Worm (Caenorhabditis elegans) whole organism, young adult: Measurements from ENCODE around the gene ddr-2.

Source experiments
- B0019.2 ChIP-seq: fragments of 200-800 bp; sonication (Bioruptor generic); conservative IDR thresholded peaks from 2 replicates; pipeline ENCODE4 v1.3.6; 2022; ENCODE audit warnings: missing genetic modification reagents, missing genetic modification characterization, missing compliant biosample characterization
- F10E7.11 ChIP-seq: sonication (generic microtip); optimal IDR thresholded peaks from 2 replicates; lab custom pipeline; 2017; ENCODE audit warnings: mild to moderate bottlenecking, missing genetic modification characterization, moderate library complexity, missing compliant biosample characterization
- F22D6.2 ChIP-seq: sonication (generic microtip); optimal IDR thresholded peaks from 2 replicates; lab custom pipeline; 2016; ENCODE audit warnings: mild to moderate bottlenecking, missing genetic modification characterization, missing compliant biosample characterization
- F33H1.4 ChIP-seq: fragments of 200-800 bp; sonication (Bioruptor generic); IDR thresholded peaks from 2 replicates; pipeline ENCODE4 v1.3.6; 2022; ENCODE audit warnings: missing genetic modification reagents, missing genetic modification characterization, missing compliant biosample characterization
- F39B2.1 ChIP-seq: fragments of 200-800 bp; sonication (Bioruptor generic); IDR thresholded peaks from 2 replicates; pipeline ENCODE4 v1.3.6; 2022; ENCODE audit warnings: missing genetic modification reagents, missing genetic modification characterization, missing compliant biosample characterization
- F57A8.1 ChIP-seq: fragments of 200-800 bp; sonication (Bioruptor generic); optimal IDR thresholded peaks from 2 replicates; lab custom pipeline; 2018; ENCODE audit warnings: mild to moderate bottlenecking, missing genetic modification characterization, moderate library complexity, missing compliant biosample characterization
- K11D2.4 ChIP-seq: fragments of 200-800 bp; sonication (Bioruptor generic); IDR thresholded peaks from 2 replicates; pipeline ENCODE4 v1.3.6; 2022; ENCODE audit warnings: missing genetic modification reagents, missing genetic modification characterization, missing compliant biosample characterization
- Y67H2A.10 ChIP-seq: fragments of 200-800 bp; sonication (Bioruptor generic); conservative IDR thresholded peaks from 2 replicates; pipeline ENCODE4 v1.3.6; 2022; ENCODE audit warnings: missing genetic modification reagents, missing genetic modification characterization, missing compliant biosample characterization
- Y79H2A.3 ChIP-seq: fragments of 200-800 bp; sonication (Bioruptor generic); conservative IDR thresholded peaks from 2 replicates; pipeline ENCODE4 v1.3.6; 2022; ENCODE audit warnings: missing genetic modification reagents, missing genetic modification characterization, missing compliant biosample characterization
- ama-1 ChIP-seq, 3 experiments: fragments of 150-350 bp in 1 of 3; sonication (generic microtip) in 2 of 3; optimal IDR thresholded peaks; 2 replicates each; lab custom pipeline; 2014 to 2018; ENCODE audit warnings: missing biosample characterization in 2 of 3, missing genetic modification characterization in 2 of 3, missing genetic modification reagents in 2 of 3
- aptf-2 ChIP-seq: fragments of 200-800 bp; sonication (Bioruptor generic); conservative IDR thresholded peaks from 2 replicates; pipeline ENCODE4 v1.3.6; 2022; ENCODE audit warnings: missing genetic modification reagents, missing genetic modification characterization, missing compliant biosample characterization
- atf-7 ChIP-seq: sonication (generic microtip); optimal IDR thresholded peaks from 2 replicates; lab custom pipeline; 2017; ENCODE audit warnings: mild to moderate bottlenecking, missing genetic modification characterization, missing compliant biosample characterization
- ccch-3 ChIP-seq: fragments of 200-800 bp; sonication (Bioruptor generic); optimal IDR thresholded peaks from 2 replicates; lab custom pipeline; 2018; ENCODE audit warnings: mild to moderate bottlenecking, missing genetic modification characterization, missing compliant biosample characterization
- ceh-100 ChIP-seq: fragments of 200-800 bp; sonication (Bioruptor generic); IDR thresholded peaks from 2 replicates; pipeline ENCODE4 v1.3.6; 2022; ENCODE audit warnings: missing genetic modification reagents, missing genetic modification characterization, missing compliant biosample characterization
- ceh-27 ChIP-seq: fragments of 200-800 bp; sonication (Bioruptor generic); optimal IDR thresholded peaks from 2 replicates; lab custom pipeline; 2018; ENCODE audit warnings: mild to moderate bottlenecking, missing genetic modification characterization, moderate library complexity, missing compliant biosample characterization
- ceh-40 ChIP-seq: fragments of 200-800 bp; sonication (Bioruptor generic); IDR thresholded peaks from 2 replicates; pipeline ENCODE4 v1.3.6; 2022; ENCODE audit warnings: missing genetic modification characterization, missing compliant biosample characterization
- dox-1 ChIP-seq: fragments of 200-800 bp; sonication (Bioruptor generic); IDR thresholded peaks from 2 replicates; pipeline ENCODE4 v1.3.6; 2022; ENCODE audit warnings: missing genetic modification reagents, missing genetic modification characterization, missing compliant biosample characterization
- egl-18 ChIP-seq: fragments of 200-800 bp; sonication (Bioruptor generic); IDR thresholded peaks from 2 replicates; pipeline ENCODE4 v1.3.6; 2022; ENCODE audit warnings: missing genetic modification reagents, missing genetic modification characterization, missing compliant biosample characterization
- egl-44 ChIP-seq: fragments of 200-800 bp; sonication (Bioruptor generic); IDR thresholded peaks from 2 replicates; pipeline ENCODE4 v1.3.6; 2022; ENCODE audit warnings: missing genetic modification reagents, missing genetic modification characterization, missing compliant biosample characterization
- egrh-3 ChIP-seq: fragments of 200-800 bp; sonication (Bioruptor generic); IDR thresholded peaks from 2 replicates; pipeline ENCODE4 v1.3.6; 2022; ENCODE audit warnings: missing genetic modification reagents, missing genetic modification characterization, missing compliant biosample characterization
- hmg-1.2 ChIP-seq: fragments of 200-800 bp; sonication (Bioruptor generic); IDR thresholded peaks from 2 replicates; pipeline ENCODE4 v1.3.6; 2022; ENCODE audit warnings: missing genetic modification reagents, missing genetic modification characterization, missing compliant biosample characterization
- let-526 ChIP-seq: fragments of 200-800 bp; sonication (Bioruptor generic); IDR thresholded peaks from 2 replicates; pipeline ENCODE4 v1.3.6; 2022; ENCODE audit warnings: missing genetic modification reagents, missing genetic modification characterization, missing compliant biosample characterization
- mcd-1 ChIP-seq: fragments of 200-800 bp; sonication (Bioruptor generic); IDR thresholded peaks from 2 replicates; pipeline ENCODE4 v1.3.6; 2022; ENCODE audit warnings: missing genetic modification reagents, missing genetic modification characterization, missing compliant biosample characterization
- mxl-1 ChIP-seq: sonication (generic microtip); optimal IDR thresholded peaks from 2 replicates; lab custom pipeline; 2016; ENCODE audit warnings: missing genetic modification characterization, missing compliant biosample characterization
- nhr-179 ChIP-seq: sonication (generic microtip); optimal IDR thresholded peaks from 2 replicates; lab custom pipeline; 2016; ENCODE audit warnings: mild to moderate bottlenecking, missing genetic modification characterization, missing compliant biosample characterization
- nhr-80 ChIP-seq: sonication (generic microtip); optimal IDR thresholded peaks from 2 replicates; lab custom pipeline; 2016; ENCODE audit warnings: missing genetic modification characterization, missing compliant biosample characterization
- nhr-90 ChIP-seq: sonication (generic microtip); optimal IDR thresholded peaks from 2 replicates; lab custom pipeline; 2016; ENCODE audit warnings: missing genotype, mild to moderate bottlenecking, missing genetic modification characterization, missing compliant biosample characterization
- repo-1 ChIP-seq: sonication (generic microtip); optimal IDR thresholded peaks from 2 replicates; lab custom pipeline; 2017; ENCODE audit warnings: mild to moderate bottlenecking, missing genetic modification characterization, missing compliant biosample characterization
- sdz-38 ChIP-seq: sonication (generic microtip); optimal IDR thresholded peaks from 2 replicates; lab custom pipeline; 2016; ENCODE audit warnings: missing genotype, missing genetic modification characterization, missing compliant biosample characterization
- snpc-4 ChIP-seq, 5 experiments: fragments of 150-350 bp in 1 of 5; sonication (generic microtip) in 4 of 5; optimal IDR thresholded peaks; 2 replicates each; lab custom pipeline; 2014 to 2018; ENCODE audit warnings: missing genetic modification characterization in 5 of 5, missing biosample characterization in 3 of 5, antibody characterized with exemption in 2 of 5, mild to moderate bottlenecking in 2 of 5, missing compliant biosample characterization in 2 of 5, missing genotype in 2 of 5, moderate library complexity in 2 of 5, missing genetic modification reagents in 1 of 5
- somi-1 ChIP-seq: fragments of 200-800 bp; sonication (Bioruptor generic); optimal IDR thresholded peaks from 2 replicates; lab custom pipeline; 2018; ENCODE audit warnings: mild to moderate bottlenecking, missing genetic modification characterization, missing compliant biosample characterization
- sptf-2 ChIP-seq: fragments of 200-800 bp; sonication (Bioruptor generic); optimal IDR thresholded peaks from 2 replicates; lab custom pipeline; 2018; ENCODE audit warnings: mild to moderate bottlenecking, missing genetic modification characterization, missing compliant biosample characterization
- zfh-2 ChIP-seq: fragments of 200-800 bp; sonication (Bioruptor generic); conservative IDR thresholded peaks from 2 replicates; pipeline ENCODE4 v1.3.6; 2022; ENCODE audit warnings: missing genetic modification reagents, missing genetic modification characterization, missing compliant biosample characterization
- ztf-22 ChIP-seq: fragments of 200-800 bp; sonication (Bioruptor generic); optimal IDR thresholded peaks from 2 replicates; lab custom pipeline; 2018; ENCODE audit warnings: mild to moderate bottlenecking, missing genetic modification characterization, moderate library complexity, missing compliant biosample characterization
- ztf-26 ChIP-seq: sonication (generic microtip); optimal IDR thresholded peaks from 2 replicates; lab custom pipeline; 2017; ENCODE audit warnings: missing genetic modification characterization, missing compliant biosample characterization

Gene ddr-2

DNA sequence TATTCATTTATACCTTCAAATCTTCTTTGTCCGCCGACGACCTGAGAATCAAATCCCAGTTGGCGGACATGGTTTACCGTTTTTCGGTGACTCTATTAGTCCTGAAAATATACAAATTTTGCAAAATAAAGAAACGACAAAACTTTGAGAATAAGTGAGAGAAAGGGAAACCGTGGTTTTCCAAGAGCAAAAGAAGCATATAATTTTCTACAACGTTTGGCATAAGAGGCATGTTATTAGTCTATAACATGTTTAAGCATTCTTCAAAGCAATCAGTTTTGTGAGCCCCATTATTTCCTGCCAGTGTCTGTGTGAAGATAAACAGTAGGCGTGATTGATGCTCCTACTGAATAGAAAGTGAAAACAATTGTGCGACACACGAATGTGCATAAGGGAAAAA is 35.0 kb upstream of the ddr-2 start, which contains the start of gene K09C4.10:
K09C4.10 (minus strand) TSS at position 101 of the 400 bp plus-strand sequence.
- TF ChIP-seq ceh-40 (GFP tag; lab: Robert Waterston, UW): no peak
- no peak for TF ChIP-seq Y67H2A.10 (GFP tag; lab: Robert Waterston, UW)
- no peak for TF ChIP-seq K11D2.4 (GFP tag; lab: Robert Waterston, UW)
- no peak for TF ChIP-seq dox-1 (GFP tag; lab: Robert Waterston, UW)
- TF ChIP-seq ceh-100: no peak
- TF ChIP-seq let-526 (GFP tag; lab: Robert Waterston, UW): no peak
- TF ChIP-seq ama-1 (optimal IDR thresholded peaks at IDR 0.05; lab: Kevin White, UChicago): no peak
- no peak for TF ChIP-seq ama-1 (GFP tag; optimal IDR thresholded peaks at IDR 0.05; lab: Kevin White, UChicago)
- no peak for TF ChIP-seq aptf-2 (GFP tag; lab: Robert Waterston, UW)
- TF ChIP-seq atf-7 (tag; lab: Kevin White, UChicago): no peak
- no peak for TF ChIP-seq Y79H2A.3 (GFP tag; lab: Robert Waterston, UW)
- no peak for TF ChIP-seq somi-1 (GFP tag; lab: Kevin White, UChicago)
- TF ChIP-seq zfh-2 (GFP tag; lab: Robert Waterston, UW): no peak
- no peak for TF ChIP-seq ztf-26 (tag; lab: Kevin White, UChicago)
- no peak for TF ChIP-seq snpc-4 (GFP tag; optimal IDR thresholded peaks at IDR 0.05; lab: Kevin White, UChicago)
- no peak for TF ChIP-seq snpc-4 (tag; optimal IDR thresholded peaks at IDR 0.05; lab: Kevin White, UChicago)
- TF ChIP-seq egl-44 (GFP tag; lab: Robert Waterston, UW): no peak

DNA sequence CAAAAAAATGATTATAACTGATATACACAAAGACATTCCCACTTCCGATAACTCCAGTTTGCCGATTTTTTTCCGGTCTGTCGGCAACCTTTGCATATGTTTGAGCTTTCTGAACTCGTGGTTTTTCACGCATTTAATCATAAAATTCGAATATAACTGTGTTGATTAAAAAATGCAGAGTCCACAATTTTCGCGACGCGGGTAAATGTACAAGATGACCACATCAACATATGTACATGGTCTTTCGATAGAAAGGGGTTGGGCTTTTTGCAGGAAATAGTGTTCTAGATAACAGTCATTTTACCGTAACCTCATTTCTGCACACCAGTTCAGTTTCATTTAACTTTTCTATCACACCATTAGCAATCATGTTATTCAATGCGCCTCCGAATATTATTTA is 32.8 kb upstream of the ddr-2 start, which contains the start of gene K09C4.5:
K09C4.5 (plus strand) TSS at position 326 of the 400 bp plus-strand sequence.
- no peak for TF ChIP-seq egrh-3
- no peak for TF ChIP-seq somi-1 (GFP tag; lab: Kevin White, UChicago)
- no peak for TF ChIP-seq nhr-179 (tag; lab: Kevin White, UChicago)
- no peak for TF ChIP-seq nhr-90 (tag; lab: Kevin White, UChicago)
- no peak for TF ChIP-seq hmg-1.2
- TF ChIP-seq F39B2.1 (GFP tag; lab: Robert Waterston, UW): no peak
- TF ChIP-seq sdz-38 (tag; lab: Kevin White, UChicago): no peak
- TF ChIP-seq ztf-22: no peak
- TF ChIP-seq ceh-27: no peak
- no peak for TF ChIP-seq egl-44 (GFP tag; lab: Robert Waterston, UW)
- no peak for TF ChIP-seq F22D6.2
- TF ChIP-seq sptf-2: no peak
- no peak for TF ChIP-seq F33H1.4

DNA sequence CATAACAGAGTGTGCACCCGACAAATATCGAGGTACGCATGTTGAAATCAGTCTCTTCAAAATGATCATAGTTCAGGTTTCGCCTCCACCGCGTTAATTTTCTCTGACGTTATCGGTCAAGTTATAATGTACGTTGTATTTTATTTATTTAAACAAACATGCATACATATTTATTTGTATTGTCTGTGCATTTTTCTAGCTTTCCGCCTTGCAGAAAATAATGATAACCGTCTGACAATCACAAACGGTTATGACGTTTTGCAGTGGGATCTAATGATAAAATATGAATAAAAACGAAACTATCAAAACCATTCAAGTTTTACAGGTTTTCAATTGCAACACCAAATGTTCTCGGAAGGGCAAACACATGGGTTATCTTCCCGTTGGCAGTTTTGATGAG is 31.9 kb upstream of the ddr-2 start:
- TF ChIP-seq F57A8.1 (GFP tag; lab: Kevin White, UChicago) (no peak), nhr-80 (peak; percentile 57)

DNA sequence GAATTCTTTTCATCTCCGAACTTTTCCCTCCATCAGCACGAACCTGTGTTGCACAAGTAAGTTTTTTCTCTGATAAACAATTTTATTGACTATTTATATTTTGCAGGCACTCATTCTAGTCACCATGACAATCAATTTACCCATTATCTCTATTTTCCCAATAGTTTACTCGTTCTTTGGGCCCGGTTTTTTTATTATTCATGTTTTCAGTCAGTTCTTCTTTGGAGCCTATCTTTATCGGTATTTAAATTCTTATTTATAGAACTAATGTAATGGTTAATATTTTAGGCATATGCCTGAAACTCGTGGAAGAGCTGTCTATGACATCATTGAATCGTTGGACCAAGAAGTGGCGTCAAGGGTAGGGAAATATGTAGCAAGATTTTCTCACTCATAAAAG is 30.1 kb upstream of the ddr-2 start:
- TF ChIP-seq ama-1 (optimal IDR thresholded peaks at IDR 0.05; lab: Kevin White, UChicago) (no peak), ama-1 (GFP tag; optimal IDR thresholded peaks at IDR 0.05; lab: Kevin White, UChicago) (no peak), ceh-40 (GFP tag; lab: Robert Waterston, UW) (no peak), mxl-1 (tag; lab: Kevin White, UChicago) (no peak), mcd-1 (GFP tag; lab: Robert Waterston, UW) (no peak)

DNA sequence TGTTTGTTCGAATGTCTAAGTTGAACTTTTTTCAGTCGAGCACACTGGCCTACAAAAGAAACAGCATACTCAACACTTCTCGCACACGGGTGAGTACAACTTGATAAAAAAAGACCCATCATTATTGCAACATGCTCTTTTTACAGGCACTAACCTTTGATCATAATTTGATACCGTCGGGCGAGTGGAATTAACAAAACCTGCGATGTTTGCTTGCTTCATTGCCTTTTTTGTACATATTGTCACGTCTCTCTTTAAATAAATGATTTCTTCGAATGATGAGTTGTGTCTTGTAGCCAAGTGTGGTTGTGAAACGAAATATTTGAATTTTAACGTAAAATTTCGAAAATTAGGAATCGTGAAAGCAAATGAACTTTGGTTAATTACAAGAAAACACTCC is 29.7 kb upstream of the ddr-2 start:
- TF ChIP-seq repo-1 (tag; lab: Kevin White, UChicago): no peak
- TF ChIP-seq egl-18 (GFP tag; lab: Robert Waterston, UW): no peak
- no peak for TF ChIP-seq B0019.2
- TF ChIP-seq ccch-3 (GFP tag; lab: Kevin White, UChicago): no peak
- TF ChIP-seq F10E7.11 (tag; lab: Kevin White, UChicago): no peak
- peak; percentile 72 for TF ChIP-seq nhr-80
